Worm (Caenorhabditis elegans) whole organism, young adult: Measurements from ENCODE around the gene Y43B11AL.1.

Source experiments
- C06A6.2 ChIP-seq: fragments of 200-800 bp; sonication (Bioruptor generic); conservative IDR thresholded peaks from 2 replicates; pipeline ENCODE4 v1.3.6; 2022; ENCODE audit warnings: missing genetic modification characterization, missing compliant biosample characterization
- F22D6.2 ChIP-seq: sonication (generic microtip); optimal IDR thresholded peaks from 2 replicates; lab custom pipeline; 2016; ENCODE audit warnings: mild to moderate bottlenecking, missing genetic modification characterization, missing compliant biosample characterization
- F23B12.7 ChIP-seq: sonication (generic microtip); optimal IDR thresholded peaks from 2 replicates; lab custom pipeline; 2017; ENCODE audit warnings: missing genetic modification characterization, mild to moderate bottlenecking, missing compliant biosample characterization, antibody characterized with exemption, moderate library complexity; ENCODE audit not compliant: insufficient read depth
- F33H1.4 ChIP-seq: fragments of 200-800 bp; sonication (Bioruptor generic); IDR thresholded peaks from 2 replicates; pipeline ENCODE4 v1.3.6; 2022; ENCODE audit warnings: missing genetic modification reagents, missing genetic modification characterization, missing compliant biosample characterization
- F49E8.2 ChIP-seq: sonication (generic microtip); optimal IDR thresholded peaks from 3 replicates; lab custom pipeline; 2017; ENCODE audit warnings: missing genetic modification characterization, mild to moderate bottlenecking, missing compliant biosample characterization, antibody characterized with exemption, moderate library complexity; ENCODE audit not compliant: insufficient read depth
- F52B5.7 ChIP-seq: sonication (generic microtip); optimal IDR thresholded peaks from 2 replicates; lab custom pipeline; 2016; ENCODE audit warnings: mild to moderate bottlenecking, missing genetic modification characterization, missing compliant biosample characterization
- F57C9.4 ChIP-seq: sonication (generic microtip); optimal IDR thresholded peaks from 2 replicates; lab custom pipeline; 2017; ENCODE audit warnings: mild to moderate bottlenecking, missing genetic modification characterization, missing compliant biosample characterization
- K12H6.12 ChIP-seq: fragments of 200-800 bp; sonication (Bioruptor generic); optimal IDR thresholded peaks from 2 replicates; lab custom pipeline; 2018; ENCODE audit warnings: mild to moderate bottlenecking, missing genetic modification characterization, missing compliant biosample characterization
- Y56A3A.18 ChIP-seq: fragments of 200-800 bp; sonication (Bioruptor generic); IDR thresholded peaks from 2 replicates; pipeline ENCODE4 v1.3.6; 2022; ENCODE audit warnings: missing genetic modification reagents, missing genetic modification characterization, missing compliant biosample characterization
- ZK185.1 ChIP-seq: sonication (generic microtip); optimal IDR thresholded peaks from 2 replicates; lab custom pipeline; 2016; ENCODE audit warnings: mild to moderate bottlenecking, missing genetic modification characterization, missing compliant biosample characterization; ENCODE audit not compliant: poor library complexity, severe bottlenecking
- ama-1 ChIP-seq, 3 experiments: fragments of 150-350 bp in 1 of 3; sonication (generic microtip) in 2 of 3; optimal IDR thresholded peaks; 2 replicates each; lab custom pipeline; 2014 to 2018; ENCODE audit warnings: missing biosample characterization in 2 of 3, missing genetic modification characterization in 2 of 3, missing genetic modification reagents in 2 of 3
- attf-3 ChIP-seq: fragments of 200-800 bp; sonication (Bioruptor generic); conservative IDR thresholded peaks from 2 replicates; pipeline ENCODE4 v1.3.6; 2022; ENCODE audit warnings: missing genetic modification reagents, missing genetic modification characterization, missing compliant biosample characterization
- cebp-2 ChIP-seq: fragments of 200-800 bp; sonication (Bioruptor generic); IDR thresholded peaks from 2 replicates; pipeline ENCODE4 v1.3.6; 2022; ENCODE audit warnings: missing genetic modification characterization, missing compliant biosample characterization
- chd-7 ChIP-seq: sonication (generic microtip); optimal IDR thresholded peaks from 2 replicates; lab custom pipeline; 2016; ENCODE audit warnings: mild to moderate bottlenecking, missing genetic modification characterization, moderate library complexity, missing compliant biosample characterization
- die-1 ChIP-seq: sonication (generic microtip); optimal IDR thresholded peaks from 2 replicates; lab custom pipeline; 2016; ENCODE audit warnings: missing genotype, mild to moderate bottlenecking, missing genetic modification characterization, missing compliant biosample characterization
- dpl-1 ChIP-seq: fragments of 150-350 bp; optimal IDR thresholded peaks from 2 replicates; lab custom pipeline; 2014; ENCODE audit warnings: missing biosample characterization, missing genetic modification reagents, missing genetic modification characterization
- efl-1 ChIP-seq: fragments of 150-350 bp; optimal IDR thresholded peaks from 2 replicates; lab custom pipeline; 2014; ENCODE audit warnings: missing biosample characterization, missing genetic modification reagents, missing genetic modification characterization
- egl-44 ChIP-seq: fragments of 200-800 bp; sonication (Bioruptor generic); IDR thresholded peaks from 2 replicates; pipeline ENCODE4 v1.3.6; 2022; ENCODE audit warnings: missing genetic modification reagents, missing genetic modification characterization, missing compliant biosample characterization
- ekl-4 ChIP-seq: fragments of 200-800 bp; sonication (Bioruptor generic); IDR thresholded peaks from 2 replicates; pipeline ENCODE4 v1.3.6; 2022; ENCODE audit warnings: missing genetic modification reagents, missing genetic modification characterization, missing compliant biosample characterization
- ets-4 ChIP-seq: fragments of 200-800 bp; sonication (Bioruptor generic); optimal IDR thresholded peaks from 2 replicates; lab custom pipeline; 2018; ENCODE audit warnings: mild to moderate bottlenecking, missing genetic modification characterization, missing compliant biosample characterization
- fkh-3 ChIP-seq: sonication (generic microtip); optimal IDR thresholded peaks from 2 replicates; lab custom pipeline; 2016; ENCODE audit warnings: mild to moderate bottlenecking, missing genetic modification characterization, missing compliant biosample characterization
- hlh-26 ChIP-seq: fragments of 200-800 bp; sonication (Bioruptor generic); conservative IDR thresholded peaks from 2 replicates; pipeline ENCODE4 v1.3.6; 2022; ENCODE audit warnings: missing genetic modification reagents, missing genetic modification characterization, missing compliant biosample characterization
- hsf-1 ChIP-seq: fragments of 200-800 bp; sonication (Bioruptor generic); IDR thresholded peaks from 2 replicates; pipeline ENCODE4 v1.3.6; 2022; ENCODE audit warnings: missing genetic modification reagents, missing genetic modification characterization, missing compliant biosample characterization
- let-526 ChIP-seq: fragments of 200-800 bp; sonication (Bioruptor generic); IDR thresholded peaks from 2 replicates; pipeline ENCODE4 v1.3.6; 2022; ENCODE audit warnings: missing genetic modification reagents, missing genetic modification characterization, missing compliant biosample characterization
- lin-40 ChIP-seq: sonication (generic microtip); optimal IDR thresholded peaks from 2 replicates; lab custom pipeline; 2016; ENCODE audit warnings: missing genetic modification characterization, mild to moderate bottlenecking, missing compliant biosample characterization, missing genotype, missing genetic modification reagents
- madf-8 ChIP-seq: fragments of 200-800 bp; sonication (Bioruptor generic); conservative IDR thresholded peaks from 2 replicates; pipeline ENCODE4 v1.3.6; 2022; ENCODE audit warnings: missing genetic modification reagents, missing genetic modification characterization, missing compliant biosample characterization
- mes-4 ChIP-seq: sonication (generic microtip); optimal IDR thresholded peaks from 2 replicates; lab custom pipeline; 2016; ENCODE audit warnings: missing genotype, missing genetic modification characterization, missing compliant biosample characterization
- mxl-1 ChIP-seq: sonication (generic microtip); optimal IDR thresholded peaks from 2 replicates; lab custom pipeline; 2016; ENCODE audit warnings: missing genetic modification characterization, missing compliant biosample characterization
- nfya-1 ChIP-seq: sonication (generic microtip); optimal IDR thresholded peaks from 2 replicates; lab custom pipeline; 2017; ENCODE audit warnings: antibody characterized with exemption, missing compliant biosample characterization, missing genetic modification characterization, borderline replicate concordance; ENCODE audit not compliant: insufficient read depth
- nhr-120 ChIP-seq: fragments of 200-800 bp; sonication (Bioruptor generic); IDR thresholded peaks from 2 replicates; pipeline ENCODE4 v1.3.6; 2022; ENCODE audit warnings: missing genetic modification characterization, missing compliant biosample characterization
- nhr-179 ChIP-seq: sonication (generic microtip); optimal IDR thresholded peaks from 2 replicates; lab custom pipeline; 2016; ENCODE audit warnings: mild to moderate bottlenecking, missing genetic modification characterization, missing compliant biosample characterization
- nhr-80 ChIP-seq: sonication (generic microtip); optimal IDR thresholded peaks from 2 replicates; lab custom pipeline; 2016; ENCODE audit warnings: missing genetic modification characterization, missing compliant biosample characterization
- pha-4 ChIP-seq: fragments of 150-350 bp; sonication (generic microtip); optimal IDR thresholded peaks from 2 replicates; lab custom pipeline; 2014; ENCODE audit warnings: missing biosample characterization, missing genetic modification reagents, missing genetic modification characterization
- rec-8 ChIP-seq, 2 experiments: sonication (generic microtip); optimal IDR thresholded peaks; 2 replicates each; lab custom pipeline; 2016; ENCODE audit warnings: mild to moderate bottlenecking in 2 of 2, missing genetic modification characterization in 2 of 2, missing genetic modification reagents in 2 of 2, missing genotype in 2 of 2, missing biosample characterization in 1 of 2, missing compliant biosample characterization in 1 of 2, moderate library complexity in 1 of 2
- rpc-1 ChIP-seq, 2 experiments: fragments of 150-350 bp in 1 of 2; sonication (generic microtip) in 1 of 2; optimal IDR thresholded peaks; 2 replicates each; lab custom pipeline; 2014 to 2018; ENCODE audit warnings: missing biosample characterization in 1 of 2, missing genetic modification characterization in 1 of 2, missing genetic modification reagents in 1 of 2, missing genotype in 1 of 2
- sea-2 ChIP-seq: fragments of 200-800 bp; sonication (Bioruptor generic); IDR thresholded peaks from 2 replicates; pipeline ENCODE4 v1.3.6; 2022; ENCODE audit warnings: missing genetic modification characterization, missing compliant biosample characterization
- tbp1 ChIP-seq: fragments of 200-800 bp; sonication (Bioruptor generic); optimal IDR thresholded peaks from 2 replicates; lab custom pipeline; 2018; ENCODE audit warnings: mild to moderate bottlenecking, missing genetic modification characterization, missing compliant biosample characterization
- unc-62 ChIP-seq: fragments of 150-350 bp; optimal IDR thresholded peaks from 2 replicates; lab custom pipeline; 2014; ENCODE audit warnings: missing biosample characterization, missing genetic modification reagents, missing genetic modification characterization
- zfh-2 ChIP-seq: fragments of 200-800 bp; sonication (Bioruptor generic); conservative IDR thresholded peaks from 2 replicates; pipeline ENCODE4 v1.3.6; 2022; ENCODE audit warnings: missing genetic modification reagents, missing genetic modification characterization, missing compliant biosample characterization
- zim-3 ChIP-seq: sonication (generic microtip); optimal IDR thresholded peaks from 2 replicates; lab custom pipeline; 2017; ENCODE audit warnings: mild to moderate bottlenecking, missing genetic modification characterization, moderate library complexity, missing compliant biosample characterization
- ztf-28 ChIP-seq: fragments of 200-800 bp; sonication (Bioruptor generic); IDR thresholded peaks from 2 replicates; pipeline ENCODE4 v1.3.6; 2022; ENCODE audit warnings: missing genetic modification reagents, missing genetic modification characterization, missing compliant biosample characterization
- ztf-3 ChIP-seq: fragments of 200-800 bp; sonication (Bioruptor generic); optimal IDR thresholded peaks from 2 replicates; lab custom pipeline; 2018; ENCODE audit warnings: mild to moderate bottlenecking, missing genetic modification characterization, missing compliant biosample characterization

The Y43B11AL.1 gene

DNA sequence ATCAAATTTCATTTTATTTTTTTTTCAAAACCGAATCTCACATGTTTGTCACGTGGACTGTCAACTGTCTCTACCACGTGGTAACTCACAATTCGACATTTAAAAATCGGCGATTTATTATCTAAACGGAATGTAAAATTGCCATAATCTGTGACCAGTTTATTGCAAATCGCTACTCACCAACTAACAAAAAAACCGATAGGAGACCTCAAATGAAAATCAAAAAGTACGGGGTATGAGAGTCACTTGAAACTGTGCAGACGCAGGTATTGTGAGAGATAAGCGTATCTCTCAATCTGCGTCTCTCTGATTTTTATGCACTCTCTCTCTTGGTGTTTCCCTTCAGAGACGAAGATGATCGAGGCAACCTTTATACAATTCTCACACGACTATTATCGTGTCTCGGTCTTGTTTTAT lies 17.4 kb upstream of the Y43B11AL.1 start (continued):
- TF ChIP-seq zim-3 (tag; lab: Kevin White, UChicago) (no peak), egl-44 (GFP tag; lab: Robert Waterston, UW) (0 out of 2 replicates have a peak, but pooled peaks have one; percentile 8), dpl-1 (no peak), chd-7 (tag; lab: Kevin White, UChicago) (peak; percentile 83), nhr-80 (peak; percentile 84), K12H6.12 (no peak), fkh-3 (tag; lab: Kevin White, UChicago) (no peak), tbp1 (GFP tag; lab: Kevin White, UChicago) (peak; percentile 40), Y56A3A.18 (GFP tag; lab: Robert Waterston, UW) (0 out of 2 replicates have a peak, but pooled peaks have one; percentile 24), nhr-120 (GFP tag; lab: Robert Waterston, UW) (no peak), unc-62 (GFP tag; lab: Kevin White, UChicago) (no peak), nfya-1 (no peak), F33H1.4 (no peak), attf-3 (GFP tag; lab: Robert Waterston, UW) (no peak), let-526 (GFP tag; lab: Robert Waterston, UW) (peak; percentile 6; the same call in 1 of the 2 replicates), ama-1 (optimal IDR thresholded peaks at IDR 0.05; lab: Kevin White, UChicago) (peak; percentile 62), ama-1 (GFP tag; optimal IDR thresholded peaks at IDR 0.05; lab: Kevin White, UChicago) (no peak), sea-2 (no peak), ekl-4 (GFP tag; lab: Robert Waterston, UW) (no peak), F57C9.4 (tag; lab: Kevin White, UChicago) (no peak), mes-4 (tag; lab: Kevin White, UChicago) (no peak), madf-8 (GFP tag; lab: Robert Waterston, UW) (no peak), mxl-1 (tag; lab: Kevin White, UChicago) (no peak), F22D6.2 (tag; lab: Kevin White, UChicago) (peak; percentile 40), hsf-1 (no peak), hlh-26 (GFP tag; lab: Robert Waterston, UW) (no peak), die-1 (no peak), C06A6.2 (0 out of 2 replicates have a peak, but pooled peaks have one; percentile 36)

DNA sequence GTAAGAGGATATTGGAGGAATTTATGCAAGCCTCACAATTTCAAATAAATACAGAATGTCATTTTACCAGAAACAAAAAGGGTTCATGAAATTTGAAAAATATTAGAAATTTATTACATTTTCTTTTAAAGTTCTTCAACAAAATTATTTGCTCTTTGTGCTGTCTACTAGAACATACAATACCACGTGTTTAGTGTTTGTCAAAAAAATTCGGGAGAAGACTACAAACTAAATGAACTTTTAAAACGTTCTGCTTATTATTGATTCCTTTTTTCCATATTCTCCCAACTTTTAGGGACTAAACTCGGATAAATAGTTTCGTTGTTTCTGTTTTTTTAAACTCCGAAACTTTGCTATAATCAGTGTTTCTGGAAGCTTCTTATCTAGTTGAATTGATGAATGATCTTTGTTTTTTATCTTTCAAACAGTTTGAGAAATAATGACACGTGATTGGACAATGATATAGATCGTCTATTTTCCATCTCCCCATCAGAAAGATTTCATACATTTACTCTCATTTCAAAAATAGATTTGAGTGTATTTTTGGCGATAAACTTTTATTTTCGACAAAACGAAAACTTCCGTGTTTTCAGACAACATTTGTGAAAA lies 16.4 kb upstream of the Y43B11AL.1 start:
- peak; percentile 67 for TF ChIP-seq pha-4 (tag; lab: Kevin White, UChicago)
- no peak for TF ChIP-seq dpl-1
- peak; percentile 12 for TF ChIP-seq lin-40 (tag; lab: Kevin White, UChicago)
- TF ChIP-seq fkh-3 (tag; lab: Kevin White, UChicago), result no peak
- peak; percentile 43 for TF ChIP-seq ama-1 (optimal IDR thresholded peaks at IDR 0.05; lab: Kevin White, UChicago)
- TF ChIP-seq ama-1 (GFP tag; optimal IDR thresholded peaks at IDR 0.05; lab: Kevin White, UChicago), result no peak
- peak; percentile 65 for TF ChIP-seq hsf-1
- TF ChIP-seq ZK185.1 (tag; lab: Kevin White, UChicago), result peak; percentile 17
- peak; percentile 3 for TF ChIP-seq unc-62 (GFP tag; lab: Kevin White, UChicago)
- TF ChIP-seq, all 124 proteins: peak for 6

DNA sequence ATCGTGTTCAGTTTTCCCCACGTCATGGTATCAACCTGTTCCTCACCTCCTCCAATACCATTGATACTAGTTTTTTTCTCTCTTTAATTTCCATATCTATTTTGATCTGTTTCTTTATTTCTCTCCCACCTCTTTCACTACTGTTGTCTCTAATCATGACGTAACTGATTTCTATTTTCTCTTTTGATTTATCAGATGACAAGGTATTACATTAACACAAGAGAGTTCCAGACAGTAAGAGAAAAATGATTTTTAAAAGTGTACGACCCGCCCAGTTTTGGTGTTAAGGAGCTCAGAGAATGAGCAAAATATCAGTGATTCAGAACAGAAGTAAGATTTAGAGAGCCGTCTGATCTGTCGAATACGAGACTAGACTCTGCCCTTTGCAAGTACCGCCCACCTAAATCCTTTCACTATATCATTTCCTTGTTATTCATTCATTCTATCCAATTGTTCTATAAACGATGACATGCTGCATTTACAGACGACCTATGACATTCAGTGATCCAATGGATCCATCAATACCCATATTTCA lies 15.4 kb upstream of the Y43B11AL.1 start, which contains the start of gene nhr-105:
nhr-105 (plus strand) TSS at position 485 of the 535 bp plus-strand sequence.
- TF ChIP-seq F57C9.4 (tag; lab: Kevin White, UChicago), result no peak
- TF ChIP-seq nhr-120 (GFP tag; lab: Robert Waterston, UW), result no peak
- no peak for TF ChIP-seq zim-3 (tag; lab: Kevin White, UChicago)
- peak; percentile 34 for TF ChIP-seq tbp1 (GFP tag; lab: Kevin White, UChicago)
- TF ChIP-seq ztf-28, result no peak
- no peak for TF ChIP-seq efl-1 (GFP tag; lab: Kevin White, UChicago)
- TF ChIP-seq ekl-4 (GFP tag; lab: Robert Waterston, UW), result no peak
- TF ChIP-seq zfh-2 (GFP tag; lab: Robert Waterston, UW), result no peak
- no peak for TF ChIP-seq sea-2
- no peak for TF ChIP-seq nhr-179 (tag; lab: Kevin White, UChicago)
- TF ChIP-seq rec-8 (tag; optimal IDR thresholded peaks at IDR 0.05; lab: Kevin White, UChicago), result no peak
- peak; percentile 59 for TF ChIP-seq lin-40 (tag; lab: Kevin White, UChicago)
- no peak for TF ChIP-seq ztf-3 (GFP tag; lab: Kevin White, UChicago)
- TF ChIP-seq mxl-1 (tag; lab: Kevin White, UChicago), result no peak
- no peak for TF ChIP-seq rpc-1 (optimal IDR thresholded peaks at IDR 0.05; lab: Kevin White, UChicago)
- TF ChIP-seq rpc-1 (tag; optimal IDR thresholded peaks at IDR 0.05; lab: Kevin White, UChicago), result no peak
- TF ChIP-seq ets-4, result no peak
- TF ChIP-seq cebp-2 (GFP tag; lab: Robert Waterston, UW), result no peak
- no peak for TF ChIP-seq F23B12.7
- no peak for TF ChIP-seq F49E8.2
- no peak for TF ChIP-seq F52B5.7 (tag; lab: Kevin White, UChicago)
